5 fruit fly cellular contexts compared by ENCODE assay signal in the genomic region with DNA sequence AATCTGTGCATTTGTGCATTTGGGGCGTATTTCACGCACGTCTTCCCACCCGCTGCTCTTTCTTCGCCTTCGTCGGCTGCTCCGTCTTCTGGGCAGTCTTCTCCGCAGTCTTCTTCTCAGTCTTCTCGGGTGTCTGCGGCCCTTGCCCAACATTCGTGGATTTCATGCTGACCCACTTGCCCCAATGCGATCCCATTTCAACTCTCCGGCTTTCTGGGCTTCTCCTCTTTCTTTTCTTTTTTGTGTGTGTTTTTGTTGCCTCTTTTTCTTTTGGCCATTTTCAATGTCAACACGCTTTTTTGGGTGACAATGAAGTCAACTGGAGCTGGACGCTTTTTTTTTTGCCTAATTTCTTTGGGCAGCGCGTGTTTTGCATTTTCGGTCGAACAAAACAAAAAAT.
A peak's percentile ranks its signal among the peaks of the same experiment; 100 is the strongest.
TF ChIP-seq lines count a peak whose summit lies in the region.

No protein-coding gene starts in this region.

- no peak for TF ChIP-seq CTCF in whole organism, embryonic (GFP tag; optimal IDR thresholded peaks at IDR 0.05; lab: Kevin White, UChicago)

TF ChIP-seq in whole organism, adult, 20 proteins besides CTCF, POLR2A, EP300 and RAD21:
- TF ChIP-seq CG12768 (GFP tag; optimal IDR thresholded peaks at IDR 0.05; lab: Kevin White, UChicago), result no peak
- no peak for TF ChIP-seq cnc (optimal IDR thresholded peaks at IDR 0.05; lab: Kevin White, UChicago)
- TF ChIP-seq pad (GFP tag; optimal IDR thresholded peaks at IDR 0.05; lab: Kevin White, UChicago), result no peak
- TF ChIP-seq CG1620 (GFP tag; optimal IDR thresholded peaks at IDR 0.05; lab: Kevin White, UChicago), result no peak
- no peak for TF ChIP-seq Clk (GFP tag; optimal IDR thresholded peaks at IDR 0.05; lab: Kevin White, UChicago)
- TF ChIP-seq CG7101 (tag; optimal IDR thresholded peaks at IDR 0.05; lab: Kevin White, UChicago), result no peak
- no peak for TF ChIP-seq toe (GFP tag; optimal IDR thresholded peaks at IDR 0.05; lab: Kevin White, UChicago)
- peak; percentile 33 for TF ChIP-seq tj (GFP tag; optimal IDR thresholded peaks at IDR 0.05; lab: Kevin White, UChicago)

TF ChIP-seq in whole organism, embryonic, 481 proteins besides CTCF, POLR2A, EP300 and RAD21:
- TF ChIP-seq vvl (GFP tag; IDR thresholded peaks at IDR 0.05; lab: Robert Waterston, UW), result peak; percentile 32; the same call in 1 of the 2 replicates
- TF ChIP-seq HLH4C (GFP tag; IDR thresholded peaks at IDR 0.05; lab: Robert Waterston, UW; ENCODE audit: partially characterized antibody), result no peak
- TF ChIP-seq CG1602 (GFP tag; optimal IDR thresholded peaks at IDR 0.05; lab: Kevin White, UChicago), result no peak
- TF ChIP-seq Ets65A (GFP tag; lab: Kevin White, UChicago), result peak; percentile 23

TF ChIP-seq in whole organism, prepupa, 60 proteins besides CTCF, POLR2A, EP300 and RAD21:
- TF ChIP-seq svp (GFP tag; lab: Kevin White, UChicago), result peak; percentile 41
- TF ChIP-seq vri (GFP tag; optimal IDR thresholded peaks at IDR 0.05; lab: Kevin White, UChicago), result peak; percentile 33
- peak; percentile 24 for TF ChIP-seq Eip78C (GFP tag; lab: Kevin White, UChicago)
- no peak for TF ChIP-seq CG10669 (GFP tag; optimal IDR thresholded peaks at IDR 0.05; lab: Kevin White, UChicago)
- peak; percentile 74 for TF ChIP-seq CG6854 (GFP tag; optimal IDR thresholded peaks at IDR 0.05; lab: Kevin White, UChicago)
- no peak for TF ChIP-seq Hr39 (GFP tag; optimal IDR thresholded peaks at IDR 0.05; lab: Kevin White, UChicago)
- peak; percentile 47 for TF ChIP-seq Blimp-1 (GFP tag; optimal IDR thresholded peaks at IDR 0.05; lab: Kevin White, UChicago)
- no peak for TF ChIP-seq CG10631 (GFP tag; optimal IDR thresholded peaks at IDR 0.05; lab: Kevin White, UChicago)
- TF ChIP-seq Eip75B (GFP tag; optimal IDR thresholded peaks at IDR 0.05; lab: Kevin White, UChicago), result peak; percentile 38
- no peak for TF ChIP-seq dsx (GFP tag; optimal IDR thresholded peaks at IDR 0.05; lab: Kevin White, UChicago; ENCODE audit: poor library complexity, severe bottlenecking)
- TF ChIP-seq CG6163 (GFP tag; IDR thresholded peaks at IDR 0.05; lab: Robert Waterston, UW), result peak; percentile 9; the same call in 1 of the 3 replicates
TF ChIP-seq in whole organism, prepupa: peak in this region for 7.

TF ChIP-seq in whole organism, pupa, 21 proteins besides CTCF, POLR2A, EP300 and RAD21:
- TF ChIP-seq CG32121 (GFP tag; IDR thresholded peaks at IDR 0.05; lab: Robert Waterston, UW) (no peak), Snoo (tag; optimal IDR thresholded peaks at IDR 0.05; lab: Kevin White, UChicago) (peak; percentile 27)

TF ChIP-seq in whole organism, wandering third instar larva, 38 proteins besides CTCF, POLR2A, EP300 and RAD21:
- TF ChIP-seq psq (GFP tag; optimal IDR thresholded peaks at IDR 0.05; lab: Kevin White, UChicago) (peak; percentile 56), woc (GFP tag; optimal IDR thresholded peaks at IDR 0.05; lab: Kevin White, UChicago) (no peak)
